Fruit fly (Drosophila melanogaster) whole organism, pupa: ENCODE results near the gene DPCoAC.

Source experiments
- CG10348 ChIP-seq: fragments of 200-800 bp; sonication (Bioruptor generic); IDR thresholded peaks from 2 replicates; pipeline ENCODE4 v1.3.6; 2022; ENCODE audit warnings: missing biosample characterization, missing genetic modification characterization
- CG12605 ChIP-seq: fragments of 200-800 bp; sonication (Bioruptor generic); IDR thresholded peaks from 2 replicates; pipeline ENCODE4 v1.3.6; 2022; ENCODE audit warnings: missing biosample characterization, missing genetic modification characterization
- CG14655 ChIP-seq: fragments of 200-800 bp; sonication (Bioruptor generic); optimal IDR thresholded peaks from 3 replicates; lab custom pipeline; 2017; ENCODE audit warnings: mild to moderate bottlenecking, missing biosample characterization, missing genetic modification reagents, missing genetic modification characterization
- CG15710 ChIP-seq: fragments of 200-800 bp; sonication (Bioruptor generic); optimal IDR thresholded peaks from 2 replicates; lab custom pipeline; 2018; ENCODE audit warnings: missing biosample characterization, mild to moderate bottlenecking, missing genetic modification characterization, moderate library complexity
- CG17806 ChIP-seq: fragments of 200-800 bp; sonication (Bioruptor generic); optimal IDR thresholded peaks from 2 replicates; lab custom pipeline; 2018; ENCODE audit warnings: missing biosample characterization, mild to moderate bottlenecking, missing genetic modification characterization, moderate library complexity
- CG32121 ChIP-seq: fragments of 200-800 bp; sonication (Bioruptor generic); IDR thresholded peaks from 2 replicates; pipeline ENCODE4 v1.3.6; 2022; ENCODE audit warnings: missing biosample characterization, missing genetic modification characterization
- CG34367 ChIP-seq: fragments of 200-800 bp; sonication (Bioruptor generic); optimal IDR thresholded peaks from 2 replicates; lab custom pipeline; 2018; ENCODE audit warnings: missing biosample characterization, mild to moderate bottlenecking, missing genetic modification characterization
- CG4496 ChIP-seq: fragments of 200-800 bp; sonication (Bioruptor generic); IDR thresholded peaks from 3 replicates; pipeline ENCODE4 v1.3.6; 2022; ENCODE audit warnings: missing biosample characterization, missing genetic modification characterization
- CG8159 ChIP-seq: fragments of 200-800 bp; sonication (Bioruptor generic); optimal IDR thresholded peaks from 3 replicates; lab custom pipeline; 2018; ENCODE audit warnings: missing biosample characterization, mild to moderate bottlenecking, missing genetic modification characterization, moderate library complexity
- CG8301 ChIP-seq: fragments of 200-800 bp; sonication (Bioruptor generic); optimal IDR thresholded peaks from 2 replicates; lab custom pipeline; 2018; ENCODE audit warnings: missing biosample characterization, mild to moderate bottlenecking, missing genetic modification characterization
- CG9948 ChIP-seq: fragments of 200-800 bp; sonication (Bioruptor generic); optimal IDR thresholded peaks from 2 replicates; lab custom pipeline; 2018; ENCODE audit warnings: missing biosample characterization, mild to moderate bottlenecking, missing genetic modification characterization, moderate library complexity
- D1 ChIP-seq: fragments of 200-800 bp; sonication (Bioruptor generic); optimal IDR thresholded peaks from 2 replicates; lab custom pipeline; 2018; ENCODE audit warnings: missing biosample characterization, mild to moderate bottlenecking, missing genetic modification characterization, moderate library complexity
- EcR ChIP-seq: fragments of 200-800 bp; sonication (Bioruptor generic); optimal IDR thresholded peaks from 3 replicates; lab custom pipeline; 2019; ENCODE audit warnings: missing biosample characterization, missing genetic modification characterization, mild to moderate bottlenecking, moderate library complexity, missing genetic modification reagents
- Ets98B ChIP-seq: fragments of 200-800 bp; sonication (Bioruptor generic); IDR thresholded peaks from 2 replicates; pipeline ENCODE4 v1.3.6; 2022; ENCODE audit warnings: missing biosample characterization, missing genetic modification characterization
- Pif1A ChIP-seq: fragments of 200-800 bp; sonication (Bioruptor generic); optimal IDR thresholded peaks from 3 replicates; lab custom pipeline; 2016; ENCODE audit warnings: missing biosample characterization, missing genetic modification characterization
- Pif1B ChIP-seq: fragments of 200-800 bp; sonication (Bioruptor generic); optimal IDR thresholded peaks from 3 replicates; lab custom pipeline; 2016; ENCODE audit warnings: missing biosample characterization, missing genetic modification characterization
- Snoo ChIP-seq: fragments of 200-800 bp; sonication (Bioruptor generic); optimal IDR thresholded peaks from 3 replicates; lab custom pipeline; 2017; ENCODE audit warnings: missing biosample characterization, mild to moderate bottlenecking, missing genetic modification characterization, inconsistent platforms
- fd96Ca ChIP-seq: fragments of 200-800 bp; sonication (Bioruptor generic); IDR thresholded peaks from 3 replicates; pipeline ENCODE4 v1.3.6; 2022; ENCODE audit warnings: missing biosample characterization, missing genetic modification characterization
- gl ChIP-seq: fragments of 200-800 bp; sonication (Bioruptor generic); optimal IDR thresholded peaks from 2 replicates; lab custom pipeline; 2018; ENCODE audit warnings: missing biosample characterization, mild to moderate bottlenecking, missing genetic modification characterization
- rn ChIP-seq: fragments of 200-800 bp; sonication (Bioruptor generic); IDR thresholded peaks from 2 replicates; pipeline ENCODE4 v1.3.6; 2022; ENCODE audit warnings: missing biosample characterization, missing genetic modification characterization

DPCoAC gene

dm6 chr3R:20586409-20586808 is 28.9 kb upstream of the DPCoAC start:
- TF ChIP-seq Pif1B (no peak), rn (GFP tag; lab: Robert Waterston, UW) (no peak), Ets98B (GFP tag; lab: Robert Waterston, UW) (no peak), D1 (tag; lab: Kevin White, UChicago) (no peak), CG9948 (no peak), CG17806 (tag; lab: Kevin White, UChicago) (no peak), CG12605 (GFP tag; lab: Robert Waterston, UW) (no peak), Snoo (tag; lab: Kevin White, UChicago) (no peak), CG32121 (GFP tag; lab: Robert Waterston, UW) (no peak)

- TF ChIP-seq CG14655 (no peak), EcR (GFP tag; lab: Kevin White, UChicago) (peak; percentile 5)
These were observed 28.1 kb upstream of the DPCoAC start, which contains the start of gene CG16953 for dm6 chr3R:20585566-20585965. Gene CG16953, minus strand, starts transcription at chr3R:20585833.

dm6 chr3R:20581376-20581775 is 23.9 kb upstream of the DPCoAC start, which contains the start of gene CG34008:
Gene CG34008, minus strand, starts transcription at chr3R:20581522.
- TF ChIP-seq Ets98B (GFP tag; lab: Robert Waterston, UW) (no peak), CG34367 (tag; lab: Kevin White, UChicago) (no peak), CG12605 (GFP tag; lab: Robert Waterston, UW) (no peak), CG9948 (no peak), Snoo (tag; lab: Kevin White, UChicago) (no peak)

dm6 chr3R:20579816-20580215 is 22.3 kb upstream of the DPCoAC start, which contains the start of the genes EloB and Srp14:
Gene EloB, minus strand, starts transcription at chr3R:20579850.
Gene Srp14, plus strand, starts transcription at chr3R:20580115.
- TF ChIP-seq D1 (tag; lab: Kevin White, UChicago) (no peak), CG10348 (no peak), EcR (GFP tag; lab: Kevin White, UChicago) (peak; percentile 98), Ets98B (GFP tag; lab: Robert Waterston, UW) (peak; percentile 78), rn (GFP tag; lab: Robert Waterston, UW) (no peak), Pif1A (no peak), CG17806 (tag; lab: Kevin White, UChicago) (peak; percentile 70), CG12605 (GFP tag; lab: Robert Waterston, UW) (peak; percentile 57; the same call in 1 of the 2 replicates), CG15710 (tag; lab: Kevin White, UChicago) (peak; percentile 78), Pif1B (no peak), CG4496 (GFP tag; lab: Robert Waterston, UW) (peak; percentile 77), CG32121 (GFP tag; lab: Robert Waterston, UW) (peak; percentile 66), CG34367 (tag; lab: Kevin White, UChicago) (peak; percentile 55), gl (tag; lab: Kevin White, UChicago) (peak; percentile 33), fd96Ca (GFP tag; lab: Robert Waterston, UW) (peak; percentile 81), CG8159 (no peak), CG8301 (peak; percentile 64), Snoo (tag; lab: Kevin White, UChicago) (peak; percentile 66), CG14655 (no peak), CG9948 (peak; percentile 65)

- TF ChIP-seq EcR (GFP tag; lab: Kevin White, UChicago) (peak; percentile 64), rn (GFP tag; lab: Robert Waterston, UW) (no peak), Pif1A (no peak)
- TF ChIP-seq, all 21 proteins: peak for 1
These were observed 19.3 kb upstream of the DPCoAC start, which contains the start of the genes TFAM and CG5412 for dm6 chr3R:20576789-20577188. Gene TFAM, minus strand, starts transcription at chr3R:20577010. Gene CG5412, plus strand, starts transcription at chr3R:20577053.

dm6 chr3R:20574535-20574980 is 17.1 kb upstream of the DPCoAC start:
- no peak for TF ChIP-seq CG9948
- TF ChIP-seq CG14655, result no peak
- TF ChIP-seq CG10348, result no peak
- no peak for TF ChIP-seq CG15710 (tag; lab: Kevin White, UChicago)
- TF ChIP-seq rn (GFP tag; lab: Robert Waterston, UW), result no peak
- no peak for TF ChIP-seq CG17806 (tag; lab: Kevin White, UChicago)
- TF ChIP-seq gl (tag; lab: Kevin White, UChicago), result no peak
- no peak for TF ChIP-seq CG8301

- no peak for TF ChIP-seq CG12605 (GFP tag; lab: Robert Waterston, UW)
- TF ChIP-seq CG32121 (GFP tag; lab: Robert Waterston, UW), result no peak
- TF ChIP-seq Ets98B (GFP tag; lab: Robert Waterston, UW), result no peak
These were observed 15.9 kb upstream of the DPCoAC start for dm6 chr3R:20573326-20573725.
